Fruit fly (Drosophila melanogaster) S2 (cell line): Measurements from ENCODE around the gene CG32277.

Source experiments
- CG8478 ChIP-seq: fragments of >200 bp; optimal IDR thresholded peaks from 2 replicates; lab custom pipeline; 2018
- CTCF ChIP-seq, 2 experiments: fragments of >200 bp; optimal IDR thresholded peaks; 2 replicates each; lab custom pipeline; 2018

DNA sequence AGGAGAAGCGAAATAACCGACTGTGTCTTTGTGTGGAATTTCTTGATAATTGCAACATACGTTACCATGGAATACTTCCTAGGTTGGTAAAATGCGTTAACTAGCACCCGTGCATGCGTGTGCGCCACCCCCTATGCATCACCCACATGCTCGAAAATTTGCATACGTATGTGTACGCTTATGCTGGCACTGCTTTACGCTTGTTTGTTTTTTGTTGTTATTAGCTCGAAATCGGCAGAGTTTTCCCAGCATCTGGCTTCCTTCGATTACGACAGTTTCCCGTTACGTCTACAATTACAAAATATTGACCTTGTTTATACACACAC is 21.2 kb upstream of the CG32277 start:
- TF ChIP-seq CTCF (optimal IDR thresholded peaks at IDR 0.05; lab: Kevin White, UChicago), result no peak
- no peak for TF ChIP-seq CG8478
